Fruit fly (Drosophila melanogaster) whole organism, embryonic: ENCODE measurements around the gene RpL7.

Experiments
- BtbVII ChIP-seq: fragments of 200-800 bp; sonication (Bioruptor generic); optimal IDR thresholded peaks from 3 replicates; lab custom pipeline; 2017; ENCODE audit warnings: missing biosample characterization, mild to moderate bottlenecking, missing genetic modification characterization
- CG10366 ChIP-seq: fragments of 200-800 bp; sonication (Bioruptor generic); IDR thresholded peaks from 2 replicates; pipeline ENCODE4 v1.3.6; 2022; ENCODE audit warnings: missing biosample characterization, missing genetic modification characterization
- CG10431 ChIP-seq: fragments of 200-800 bp; sonication (Bioruptor generic); optimal IDR thresholded peaks from 3 replicates; lab custom pipeline; 2018; ENCODE audit warnings: missing biosample characterization, mild to moderate bottlenecking, missing genetic modification characterization
- CG10565 ChIP-seq: fragments of 200-800 bp; sonication (Bioruptor generic); optimal IDR thresholded peaks from 3 replicates; lab custom pipeline; 2016; ENCODE audit warnings: missing biosample characterization, mild to moderate bottlenecking, missing genetic modification characterization
- CG11695 ChIP-seq: fragments of 200-800 bp; sonication (Bioruptor generic); IDR thresholded peaks from 3 replicates; pipeline ENCODE4 v1.3.6; 2022; ENCODE audit warnings: missing biosample characterization, missing genetic modification characterization
- CG12236 ChIP-seq: fragments of 200-800 bp; sonication (Bioruptor generic); optimal IDR thresholded peaks from 2 replicates; lab custom pipeline; 2016; ENCODE audit warnings: missing biosample characterization, missing genetic modification characterization
- CG13123 ChIP-seq: fragments of 200-800 bp; sonication (Bioruptor generic); optimal IDR thresholded peaks from 2 replicates; lab custom pipeline; 2016; ENCODE audit warnings: missing biosample characterization, missing genetic modification characterization
- CG14014 ChIP-seq: fragments of 200-800 bp; sonication (Bioruptor generic); IDR thresholded peaks from 2 replicates; pipeline ENCODE4 v1.3.6; 2022; ENCODE audit warnings: missing biosample characterization, missing genetic modification characterization
- CG14860 ChIP-seq: fragments of 200-800 bp; sonication (Bioruptor generic); IDR thresholded peaks from 3 replicates; pipeline ENCODE4 v1.3.6; 2022; ENCODE audit warnings: missing biosample characterization, missing genetic modification characterization; ENCODE audit not compliant: partially characterized antibody
- CG1603 ChIP-seq: fragments of 200-800 bp; sonication (Bioruptor generic); optimal IDR thresholded peaks from 2 replicates; lab custom pipeline; 2019; ENCODE audit warnings: missing biosample characterization, mild to moderate bottlenecking, missing genetic modification characterization, moderate library complexity
- CG17361 ChIP-seq: fragments of 200-800 bp; sonication (Bioruptor generic); IDR thresholded peaks from 3 replicates; pipeline ENCODE4 v1.3.6; 2022; ENCODE audit warnings: missing biosample characterization, missing genetic modification characterization
- CG17385 ChIP-seq: fragments of 200-800 bp; sonication (Bioruptor generic); optimal IDR thresholded peaks from 3 replicates; lab custom pipeline; 2018; ENCODE audit warnings: missing biosample characterization, mild to moderate bottlenecking, missing genetic modification characterization
- CG2678 ChIP-seq: fragments of 200-800 bp; sonication (Bioruptor generic); optimal IDR thresholded peaks from 3 replicates; lab custom pipeline; 2019; ENCODE audit warnings: missing biosample characterization, mild to moderate bottlenecking, missing genetic modification characterization, moderate library complexity
- CG2875 ChIP-seq: fragments of 200-800 bp; sonication (Bioruptor generic); optimal IDR thresholded peaks from 2 replicates; lab custom pipeline; 2017; ENCODE audit warnings: missing biosample characterization, mild to moderate bottlenecking, missing genetic modification characterization, missing genetic modification reagents
- CG3065 ChIP-seq: fragments of 200-800 bp; sonication (Bioruptor generic); optimal IDR thresholded peaks from 2 replicates; lab custom pipeline; 2016; ENCODE audit warnings: missing biosample characterization, missing genetic modification characterization
- CG3163 ChIP-seq: fragments of 200-800 bp; sonication (Bioruptor generic); optimal IDR thresholded peaks from 3 replicates; lab custom pipeline; 2016; ENCODE audit warnings: missing biosample characterization, missing genetic modification characterization
- CG4820 ChIP-seq: fragments of 200-800 bp; sonication (Bioruptor generic); optimal IDR thresholded peaks from 3 replicates; lab custom pipeline; 2016; ENCODE audit warnings: missing biosample characterization, missing genetic modification characterization
- CG6654 ChIP-seq: fragments of 200-800 bp; sonication (Bioruptor generic); optimal IDR thresholded peaks from 2 replicates; lab custom pipeline; 2017; ENCODE audit warnings: missing biosample characterization, mild to moderate bottlenecking, missing genetic modification characterization
- CG6689 ChIP-seq: fragments of 200-800 bp; sonication (Bioruptor generic); IDR thresholded peaks from 2 replicates; pipeline ENCODE4 v1.3.6; 2022; ENCODE audit warnings: missing biosample characterization, missing genetic modification characterization
- CG7839 ChIP-seq: fragments of 200-800 bp; sonication (Bioruptor generic); optimal IDR thresholded peaks from 3 replicates; lab custom pipeline; 2018; ENCODE audit warnings: missing biosample characterization, mild to moderate bottlenecking, missing genetic modification characterization, moderate library complexity
- CG8089 ChIP-seq: fragments of 200-800 bp; sonication (Bioruptor generic); optimal IDR thresholded peaks from 3 replicates; lab custom pipeline; 2016; ENCODE audit warnings: missing biosample characterization, missing genetic modification characterization
- CG8478 ChIP-seq: fragments of >200 bp; optimal IDR thresholded peaks from 2 replicates; lab custom pipeline; 2018
- Chrac-16 ChIP-seq: fragments of 200-800 bp; sonication (Bioruptor generic); optimal IDR thresholded peaks from 3 replicates; lab custom pipeline; 2016; ENCODE audit warnings: missing biosample characterization, missing genetic modification characterization
- D19A ChIP-seq: fragments of 200-800 bp; optimal IDR thresholded peaks from 3 replicates; lab custom pipeline; 2019; ENCODE audit warnings: missing biosample characterization, mild to moderate bottlenecking, missing genetic modification characterization, moderate library complexity
- HLH3B ChIP-seq: fragments of 200-800 bp; sonication (Bioruptor generic); IDR thresholded peaks from 2 replicates; pipeline ENCODE4 v1.3.6; 2022; ENCODE audit warnings: missing biosample characterization, missing genetic modification characterization
- Max ChIP-seq: fragments of 200-800 bp; sonication (Bioruptor generic); optimal IDR thresholded peaks from 2 replicates; lab custom pipeline; 2016; ENCODE audit warnings: missing biosample characterization, mild to moderate bottlenecking, missing genetic modification characterization
- Myb ChIP-seq: fragments of 200-800 bp; sonication (Bioruptor generic); optimal IDR thresholded peaks from 2 replicates; lab custom pipeline; 2016; ENCODE audit warnings: missing biosample characterization, missing genetic modification characterization
- Nf-YB ChIP-seq: fragments of 200-800 bp; sonication (Bioruptor generic); optimal IDR thresholded peaks from 3 replicates; lab custom pipeline; 2019; ENCODE audit warnings: missing biosample characterization, mild to moderate bottlenecking, missing genetic modification characterization, moderate library complexity
- Oaz ChIP-seq: fragments of 200-800 bp; sonication (Bioruptor generic); IDR thresholded peaks from 2 replicates; pipeline ENCODE4 v1.3.6; 2022; ENCODE audit warnings: missing biosample characterization, missing genetic modification characterization
- Ravus ChIP-seq: fragments of 200-800 bp; sonication (Bioruptor generic); IDR thresholded peaks from 2 replicates; pipeline ENCODE4 v1.3.6; 2022; ENCODE audit warnings: missing biosample characterization, missing genetic modification characterization
- Scr ChIP-seq: fragments of 200-800 bp; sonication (Bioruptor generic); IDR thresholded peaks from 2 replicates; pipeline ENCODE4 v1.3.6; 2022; ENCODE audit warnings: missing biosample characterization, missing genetic modification characterization; ENCODE audit not compliant: partially characterized antibody
- al ChIP-seq: fragments of 200-800 bp; sonication (Bioruptor generic); IDR thresholded peaks from 2 replicates; pipeline ENCODE4 v1.3.6; 2022; ENCODE audit warnings: missing biosample characterization, missing genetic modification characterization
- ara ChIP-seq: fragments of 200-800 bp; sonication (Bioruptor generic); IDR thresholded peaks from 2 replicates; pipeline ENCODE4 v1.3.6; 2022; ENCODE audit warnings: missing biosample characterization, missing genetic modification characterization
- bsh ChIP-seq, 2 experiments: fragments of 200-800 bp; sonication (Bioruptor generic); optimal IDR thresholded peaks; 2 replicates each; lab custom pipeline; 2017 to 2018; ENCODE audit warnings: mild to moderate bottlenecking in 2 of 2, missing biosample characterization in 2 of 2, missing genetic modification characterization in 2 of 2, moderate library complexity in 1 of 2
- chinmo ChIP-seq: fragments of 200-800 bp; sonication (Bioruptor generic); IDR thresholded peaks from 4 replicates; pipeline ENCODE4 v1.3.6; 2022; ENCODE audit warnings: missing biosample characterization, missing genetic modification characterization; ENCODE audit not compliant: partially characterized antibody
- da ChIP-seq: fragments of 200-800 bp; sonication (Bioruptor generic); optimal IDR thresholded peaks from 2 replicates; lab custom pipeline; 2016; ENCODE audit warnings: missing biosample characterization, missing genetic modification characterization
- dan ChIP-seq: fragments of 200-800 bp; sonication (Bioruptor generic); IDR thresholded peaks from 2 replicates; pipeline ENCODE4 v1.3.6; 2022; ENCODE audit warnings: missing biosample characterization, missing genetic modification characterization
- eve ChIP-seq, 2 experiments: fragments of >200 bp; optimal IDR thresholded peaks; 2 replicates each; lab custom pipeline; 2017; ENCODE audit warnings: missing biosample characterization in 2 of 2, missing genetic modification characterization in 2 of 2
- fd102C ChIP-seq: fragments of 200-800 bp; sonication (Bioruptor generic); optimal IDR thresholded peaks from 2 replicates; lab custom pipeline; 2018; ENCODE audit warnings: missing biosample characterization, mild to moderate bottlenecking, missing genetic modification characterization, moderate library complexity
- gce ChIP-seq: fragments of 200-800 bp; sonication (Bioruptor generic); IDR thresholded peaks from 3 replicates; pipeline ENCODE4 v1.3.6; 2022; ENCODE audit warnings: missing biosample characterization, missing genetic modification characterization
- gsb ChIP-seq: fragments of 200-800 bp; sonication (Bioruptor generic); IDR thresholded peaks from 2 replicates; pipeline ENCODE4 v1.3.6; 2022; ENCODE audit warnings: missing biosample characterization, missing genetic modification characterization
- inv ChIP-seq: fragments of 200-800 bp; sonication (Bioruptor generic); IDR thresholded peaks from 2 replicates; pipeline ENCODE4 v1.3.6; 2022; ENCODE audit warnings: missing biosample characterization, missing genetic modification characterization; ENCODE audit not compliant: partially characterized antibody
- luna ChIP-seq: fragments of 200-800 bp; sonication (Bioruptor generic); optimal IDR thresholded peaks from 2 replicates; lab custom pipeline; 2016; ENCODE audit warnings: missing biosample characterization, missing genetic modification characterization
- org-1 ChIP-seq: fragments of 200-800 bp; sonication (Bioruptor generic); optimal IDR thresholded peaks from 2 replicates; lab custom pipeline; 2017; ENCODE audit warnings: missing biosample characterization, missing genetic modification characterization
- pb ChIP-seq: fragments of 200-800 bp; sonication (Bioruptor generic); optimal IDR thresholded peaks from 3 replicates; lab custom pipeline; 2016; ENCODE audit warnings: missing biosample characterization, missing genetic modification characterization
- pita ChIP-seq: fragments of 200-800 bp; sonication (Bioruptor generic); optimal IDR thresholded peaks from 2 replicates; lab custom pipeline; 2017; ENCODE audit warnings: missing biosample characterization, mild to moderate bottlenecking, missing genetic modification characterization
- repo ChIP-seq: fragments of 200-800 bp; sonication (Bioruptor generic); optimal IDR thresholded peaks from 2 replicates; lab custom pipeline; 2016; ENCODE audit warnings: missing biosample characterization, missing genetic modification characterization
- ro ChIP-seq: fragments of 200-800 bp; sonication (Bioruptor generic); IDR thresholded peaks from 2 replicates; pipeline ENCODE4 v1.3.6; 2022; ENCODE audit warnings: missing biosample characterization, missing genetic modification characterization
- sim ChIP-seq: fragments of 200-800 bp; sonication (Bioruptor generic); IDR thresholded peaks from 2 replicates; pipeline ENCODE4 v1.3.6; 2022; ENCODE audit warnings: missing biosample characterization, missing genetic modification characterization
- so ChIP-seq: fragments of 200-800 bp; sonication (Bioruptor generic); IDR thresholded peaks from 3 replicates; pipeline ENCODE4 v1.3.6; 2022; ENCODE audit warnings: missing biosample characterization, missing genetic modification characterization
- stwl ChIP-seq: fragments of 200-800 bp; sonication (Bioruptor generic); optimal IDR thresholded peaks from 3 replicates; lab custom pipeline; 2018; ENCODE audit warnings: missing biosample characterization, mild to moderate bottlenecking, missing genetic modification characterization, moderate library complexity
- tin ChIP-seq: fragments of 200-800 bp; sonication (Bioruptor generic); optimal IDR thresholded peaks from 3 replicates; lab custom pipeline; 2016; ENCODE audit warnings: missing biosample characterization, missing genetic modification characterization

Gene RpL7

DNA sequence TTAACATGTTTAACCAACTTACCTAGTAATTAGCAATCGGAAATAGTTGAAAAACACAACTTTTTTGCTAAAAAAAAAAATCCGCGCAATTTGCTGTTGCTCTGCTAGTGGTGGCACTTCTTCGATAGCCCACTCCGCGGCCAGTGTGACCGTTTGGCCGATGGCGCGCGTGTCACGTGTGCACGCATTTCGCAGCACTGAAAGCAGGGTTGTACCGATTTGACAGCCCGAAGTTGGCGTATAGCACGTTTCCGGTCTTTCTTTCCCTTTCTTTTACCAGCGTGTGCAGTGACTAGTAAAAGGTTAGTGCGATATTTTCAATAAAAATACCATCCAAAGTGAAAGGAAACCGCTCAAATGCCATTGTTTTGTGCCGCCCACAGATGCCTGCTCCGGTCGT is at the start of gene RpL7, which contains the start of gene Ripalpha (continued):
- peak; percentile 94 for TF ChIP-seq Chrac-16 (GFP tag; lab: Kevin White, UChicago)
- TF ChIP-seq ara = peak; percentile 96
- TF ChIP-seq CG3163 (GFP tag; lab: Kevin White, UChicago) = peak; percentile 92
- TF ChIP-seq CG17361 (GFP tag; lab: Robert Waterston, UW) = peak; percentile 94
- peak; percentile 93 for TF ChIP-seq inv (GFP tag; lab: Robert Waterston, UW)
- no peak for TF ChIP-seq CG8478
- TF ChIP-seq CG14860 = peak; percentile 75
- TF ChIP-seq CG2678 (tag; lab: Kevin White, UChicago) = peak; percentile 90
- peak; percentile 94 for TF ChIP-seq CG4820 (GFP tag; lab: Kevin White, UChicago)
- TF ChIP-seq CG1603 (tag; lab: Kevin White, UChicago) = peak; percentile 98
- TF ChIP-seq CG12236 (GFP tag; lab: Kevin White, UChicago) = peak; percentile 98
- TF ChIP-seq D19A (tag; lab: Kevin White, UChicago) = peak; percentile 51
- TF ChIP-seq pb (GFP tag; lab: Kevin White, UChicago) = peak; percentile 97
- TF ChIP-seq dan (GFP tag; lab: Robert Waterston, UW) = no peak
- TF ChIP-seq CG14014 = peak; percentile 96
- peak; percentile 89 for TF ChIP-seq sim (GFP tag; lab: Robert Waterston, UW)
- peak; percentile 97 for TF ChIP-seq gce (GFP tag; lab: Robert Waterston, UW)
- peak; percentile 98 for TF ChIP-seq da
- TF ChIP-seq Oaz (GFP tag; lab: Robert Waterston, UW) = peak; percentile 92
- TF ChIP-seq CG7839 (tag; lab: Kevin White, UChicago) = peak; percentile 90
- peak; percentile 88 for TF ChIP-seq gsb (GFP tag; lab: Robert Waterston, UW)
- TF ChIP-seq CG3065 (GFP tag; lab: Kevin White, UChicago) = peak; percentile 97
- TF ChIP-seq Scr = peak; percentile 85
- peak; percentile 95 for TF ChIP-seq HLH3B
- TF ChIP-seq eve (GFP tag; optimal IDR thresholded peaks at IDR 0.05; lab: Kevin White, UChicago) = no peak
- peak; percentile 96 for TF ChIP-seq CG10366 (GFP tag; lab: Robert Waterston, UW)
- TF ChIP-seq Ravus = peak; percentile 82
- peak; percentile 90 for TF ChIP-seq CG6654 (GFP tag; lab: Kevin White, UChicago)
- TF ChIP-seq fd102C (GFP tag; lab: Kevin White, UChicago) = peak; percentile 97
- TF ChIP-seq al (GFP tag; lab: Robert Waterston, UW) = peak; percentile 94
- peak; percentile 84 for TF ChIP-seq Nf-YB (GFP tag; lab: Kevin White, UChicago)
- peak; percentile 93 for TF ChIP-seq Myb (GFP tag; lab: Kevin White, UChicago)
- TF ChIP-seq stwl = peak; percentile 98
- TF ChIP-seq org-1 (GFP tag; lab: Kevin White, UChicago) = peak; percentile 97
- peak; percentile 90 for TF ChIP-seq CG11695 (GFP tag; lab: Robert Waterston, UW)
- TF ChIP-seq bsh (GFP tag; optimal IDR thresholded peaks at IDR 0.05; lab: Kevin White, UChicago) = peak in 1 of 2 experiments; percentile 93
- peak; percentile 92 for TF ChIP-seq tin (GFP tag; lab: Kevin White, UChicago)
- peak; percentile 94 for TF ChIP-seq repo (GFP tag; lab: Kevin White, UChicago)
- peak; percentile 97 for TF ChIP-seq CG10431 (GFP tag; lab: Kevin White, UChicago)
- peak; percentile 91 for TF ChIP-seq chinmo
- peak; percentile 99 for TF ChIP-seq CG2875 (GFP tag; lab: Kevin White, UChicago)
- peak; percentile 98 for TF ChIP-seq BtbVII (GFP tag; lab: Kevin White, UChicago)
- TF ChIP-seq CG17385 (GFP tag; lab: Kevin White, UChicago) = peak; percentile 95
- peak; percentile 95 for TF ChIP-seq luna
- peak; percentile 91 for TF ChIP-seq CG10565 (GFP tag; lab: Kevin White, UChicago)
- TF ChIP-seq so (GFP tag; lab: Robert Waterston, UW) = peak; percentile 97
- no peak for TF ChIP-seq pita
- TF ChIP-seq CG6689 (GFP tag; lab: Robert Waterston, UW) = peak; percentile 88
- peak; percentile 97 for TF ChIP-seq CG13123 (GFP tag; lab: Kevin White, UChicago)
- peak; percentile 99 for TF ChIP-seq Max
- peak; percentile 88 for TF ChIP-seq ro (GFP tag; lab: Robert Waterston, UW)
- TF ChIP-seq CG8089 (GFP tag; lab: Kevin White, UChicago) = peak; percentile 98
